Fruit fly (Drosophila melanogaster) whole organism, prepupa: Measurements from ENCODE around the gene CG2839.

Experiments
- Blimp-1 ChIP-seq: fragments of 200-800 bp; sonication (Bioruptor generic); optimal IDR thresholded peaks from 3 replicates; lab custom pipeline; 2017; ENCODE audit warnings: missing biosample characterization, missing genetic modification characterization, mild to moderate bottlenecking, moderate library complexity, missing genetic modification reagents
- CG10631 ChIP-seq: fragments of 200-800 bp; sonication (Bioruptor generic); optimal IDR thresholded peaks from 2 replicates; lab custom pipeline; 2016; ENCODE audit warnings: missing biosample characterization, missing genetic modification characterization
- CG10669 ChIP-seq: fragments of 200-800 bp; sonication (Bioruptor generic); optimal IDR thresholded peaks from 3 replicates; lab custom pipeline; 2018; ENCODE audit warnings: missing biosample characterization, mild to moderate bottlenecking, missing genetic modification characterization, moderate library complexity
- CG11294 ChIP-seq: fragments of 200-800 bp; sonication (Bioruptor generic); IDR thresholded peaks from 2 replicates; pipeline ENCODE4 v1.3.6; 2022; ENCODE audit warnings: missing biosample characterization, missing genetic modification characterization
- CG11762 ChIP-seq: fragments of 200-800 bp; sonication (Bioruptor generic); optimal IDR thresholded peaks from 3 replicates; lab custom pipeline; 2016; ENCODE audit warnings: missing biosample characterization, missing genetic modification characterization; ENCODE audit not compliant: insufficient read depth
- CG15336 ChIP-seq: fragments of 200-800 bp; sonication (Bioruptor generic); IDR thresholded peaks from 2 replicates; pipeline ENCODE4 v1.3.6; 2022; ENCODE audit warnings: missing biosample characterization, missing genetic modification characterization
- CG1621 ChIP-seq: fragments of 200-800 bp; sonication (Bioruptor generic); optimal IDR thresholded peaks from 3 replicates; lab custom pipeline; 2018; ENCODE audit warnings: missing biosample characterization, mild to moderate bottlenecking, missing genetic modification characterization
- CG16779 ChIP-seq: fragments of 200-800 bp; sonication (Bioruptor generic); optimal IDR thresholded peaks from 3 replicates; lab custom pipeline; 2017; ENCODE audit warnings: missing biosample characterization, mild to moderate bottlenecking, missing genetic modification characterization
- CG3032 ChIP-seq: fragments of 200-800 bp; optimal IDR thresholded peaks from 2 replicates; lab custom pipeline; 2019; ENCODE audit warnings: missing biosample characterization, mild to moderate bottlenecking, missing genetic modification characterization, moderate library complexity
- CG31627 ChIP-seq: fragments of 200-800 bp; sonication (Bioruptor generic); optimal IDR thresholded peaks from 3 replicates; lab custom pipeline; 2016; ENCODE audit warnings: missing biosample characterization, missing genetic modification characterization
- CG32006 ChIP-seq: fragments of 200-800 bp; sonication (Bioruptor generic); optimal IDR thresholded peaks from 3 replicates; lab custom pipeline; 2017; ENCODE audit warnings: missing biosample characterization, mild to moderate bottlenecking, missing genetic modification characterization
- CG34406 ChIP-seq: fragments of 200-800 bp; sonication (Bioruptor generic); optimal IDR thresholded peaks from 3 replicates; lab custom pipeline; 2016; ENCODE audit warnings: missing biosample characterization, missing genetic modification characterization
- CG3919 ChIP-seq: fragments of 200-800 bp; sonication (Bioruptor generic); optimal IDR thresholded peaks from 3 replicates; lab custom pipeline; 2016; ENCODE audit warnings: missing biosample characterization, missing genetic modification characterization
- CG4318 ChIP-seq: fragments of 200-800 bp; sonication (Bioruptor generic); optimal IDR thresholded peaks from 3 replicates; lab custom pipeline; 2017; ENCODE audit warnings: missing biosample characterization, mild to moderate bottlenecking, missing genetic modification characterization
- CG6163 ChIP-seq: fragments of 200-800 bp; sonication (Bioruptor generic); IDR thresholded peaks from 3 replicates; pipeline ENCODE4 v1.3.6; 2022; ENCODE audit warnings: missing biosample characterization, missing genetic modification characterization
- CG6808 ChIP-seq: fragments of 200-800 bp; sonication (Bioruptor generic); optimal IDR thresholded peaks from 3 replicates; lab custom pipeline; 2017; ENCODE audit warnings: missing biosample characterization, missing genetic modification characterization, mild to moderate bottlenecking, moderate library complexity, missing genetic modification reagents
- CG7368 ChIP-seq: fragments of 200-800 bp; sonication (Bioruptor generic); optimal IDR thresholded peaks from 3 replicates; lab custom pipeline; 2016; ENCODE audit warnings: missing biosample characterization, missing genetic modification characterization
- CG8119 ChIP-seq: fragments of 200-800 bp; sonication (Bioruptor generic); IDR thresholded peaks from 3 replicates; pipeline ENCODE4 v1.3.6; 2022; ENCODE audit warnings: missing biosample characterization, missing genetic modification characterization
- CG8319 ChIP-seq: fragments of 200-800 bp; sonication (Bioruptor generic); optimal IDR thresholded peaks from 3 replicates; lab custom pipeline; 2016; ENCODE audit warnings: missing biosample characterization, missing genetic modification characterization
- CG8632 ChIP-seq: fragments of 200-800 bp; sonication (Bioruptor generic); optimal IDR thresholded peaks from 3 replicates; lab custom pipeline; 2016; ENCODE audit warnings: missing biosample characterization, missing genetic modification characterization
- CG9139 ChIP-seq: fragments of 200-800 bp; sonication (Bioruptor generic); optimal IDR thresholded peaks from 3 replicates; lab custom pipeline; 2017; ENCODE audit warnings: missing biosample characterization, mild to moderate bottlenecking, missing genetic modification characterization
- Eip75B ChIP-seq: fragments of 200-800 bp; sonication (Bioruptor generic); optimal IDR thresholded peaks from 3 replicates; lab custom pipeline; 2016; ENCODE audit warnings: missing biosample characterization, missing genetic modification characterization
- Eip78C ChIP-seq: fragments of 200-800 bp; sonication (Bioruptor generic); peaks from one replicate; lab custom pipeline; 2016; ENCODE audit warnings: missing biosample characterization, missing genetic modification characterization
- Eip93F ChIP-seq: fragments of 200-800 bp; sonication (Bioruptor generic); optimal IDR thresholded peaks from 2 replicates; lab custom pipeline; 2016; ENCODE audit warnings: missing biosample characterization, mild to moderate bottlenecking, missing genetic modification characterization
- Ets21C ChIP-seq: fragments of 200-800 bp; sonication (Bioruptor generic); optimal IDR thresholded peaks from 3 replicates; lab custom pipeline; 2016; ENCODE audit warnings: missing biosample characterization, missing genetic modification characterization
- Ets96B ChIP-seq: fragments of 200-800 bp; optimal IDR thresholded peaks from 2 replicates; lab custom pipeline; 2019; ENCODE audit warnings: missing biosample characterization, mild to moderate bottlenecking, missing genetic modification characterization, moderate library complexity
- Hr38 ChIP-seq: sonication (Bioruptor generic); optimal IDR thresholded peaks from 2 replicates; lab custom pipeline; 2016; ENCODE audit warnings: missing biosample characterization, missing genetic modification characterization
- Hr39 ChIP-seq: fragments of 200-800 bp; sonication (Bioruptor generic); optimal IDR thresholded peaks from 2 replicates; lab custom pipeline; 2016; ENCODE audit warnings: missing biosample characterization, missing genetic modification characterization
- Hr4 ChIP-seq: fragments of 200-800 bp; sonication (Bioruptor generic); optimal IDR thresholded peaks from 3 replicates; lab custom pipeline; 2016; ENCODE audit warnings: missing biosample characterization, missing genetic modification characterization
- Lpt ChIP-seq: fragments of 200-800 bp; sonication (Bioruptor generic); optimal IDR thresholded peaks from 3 replicates; lab custom pipeline; 2016; ENCODE audit warnings: missing biosample characterization, missing genetic modification characterization
- Met ChIP-seq: fragments of 200-800 bp; sonication (Bioruptor generic); optimal IDR thresholded peaks from 3 replicates; lab custom pipeline; 2016; ENCODE audit warnings: missing biosample characterization, missing genetic modification characterization
- OdsH ChIP-seq: fragments of 200-800 bp; sonication (Bioruptor generic); optimal IDR thresholded peaks from 3 replicates; lab custom pipeline; 2016; ENCODE audit warnings: missing biosample characterization, missing genetic modification characterization
- Sox102F ChIP-seq: fragments of 200-800 bp; sonication (Bioruptor generic); optimal IDR thresholded peaks from 2 replicates; lab custom pipeline; 2016; ENCODE audit warnings: missing biosample characterization, mild to moderate bottlenecking, missing genetic modification characterization
- Sox15 ChIP-seq: fragments of 200-800 bp; sonication (Bioruptor generic); optimal IDR thresholded peaks from 3 replicates; lab custom pipeline; 2016; ENCODE audit warnings: missing biosample characterization, missing genetic modification characterization
- achi ChIP-seq: fragments of 200-800 bp; sonication (Bioruptor generic); optimal IDR thresholded peaks from 3 replicates; lab custom pipeline; 2016; ENCODE audit warnings: missing biosample characterization, missing genetic modification characterization
- acj6 ChIP-seq: fragments of 200-800 bp; sonication (Bioruptor generic); optimal IDR thresholded peaks from 3 replicates; lab custom pipeline; 2016; ENCODE audit warnings: missing biosample characterization, missing genetic modification characterization
- cyc ChIP-seq: fragments of 200-800 bp; sonication (Bioruptor generic); optimal IDR thresholded peaks from 3 replicates; lab custom pipeline; 2016; ENCODE audit warnings: missing biosample characterization, missing genetic modification characterization
- dsx ChIP-seq: fragments of 200-800 bp; optimal IDR thresholded peaks from 3 replicates; lab custom pipeline; 2019; ENCODE audit warnings: missing biosample characterization, mild to moderate bottlenecking, missing genetic modification characterization, moderate library complexity; ENCODE audit not compliant: poor library complexity, severe bottlenecking
- fd59A ChIP-seq: fragments of 200-800 bp; sonication (Bioruptor generic); optimal IDR thresholded peaks from 2 replicates; lab custom pipeline; 2017; ENCODE audit warnings: missing biosample characterization, mild to moderate bottlenecking, missing genetic modification characterization, missing genetic modification reagents
- lz ChIP-seq: fragments of 200-800 bp; sonication (Bioruptor generic); optimal IDR thresholded peaks from 3 replicates; lab custom pipeline; 2016; ENCODE audit warnings: missing biosample characterization, missing genetic modification characterization
- pdm3 ChIP-seq: fragments of 200-800 bp; sonication (Bioruptor generic); optimal IDR thresholded peaks from 3 replicates; lab custom pipeline; 2016; ENCODE audit warnings: missing biosample characterization, missing genetic modification characterization
- salr ChIP-seq, 2 experiments: fragments of 200-800 bp; sonication (Bioruptor generic); optimal IDR thresholded peaks; 3 replicates each; lab custom pipeline; 2016 to 2018; ENCODE audit warnings: missing biosample characterization in 2 of 2, missing genetic modification characterization in 2 of 2, mild to moderate bottlenecking in 1 of 2
- spab ChIP-seq: fragments of 200-800 bp; sonication (Bioruptor generic); optimal IDR thresholded peaks from 2 replicates; lab custom pipeline; 2017; ENCODE audit warnings: missing biosample characterization, mild to moderate bottlenecking, missing genetic modification characterization, missing genetic modification reagents
- ss ChIP-seq, 2 experiments: fragments of 200-800 bp; sonication (Bioruptor generic); optimal IDR thresholded peaks; 2 replicates in 1 of 2; 3 replicates in 1 of 2; lab custom pipeline; 2017 to 2018; ENCODE audit warnings: mild to moderate bottlenecking in 2 of 2, missing biosample characterization in 2 of 2, missing genetic modification characterization in 2 of 2, moderate library complexity in 1 of 2
- svp ChIP-seq: fragments of 200-800 bp; sonication (Bioruptor generic); peaks from one replicate; lab custom pipeline; 2016; ENCODE audit warnings: missing biosample characterization, missing genetic modification characterization
- topi ChIP-seq: fragments of 200-800 bp; sonication (Bioruptor generic); optimal IDR thresholded peaks from 3 replicates; lab custom pipeline; 2016; ENCODE audit warnings: missing biosample characterization, missing genetic modification characterization

Gene CG2839

dm6 chr2L:609497-609896, 16.0 kb upstream of the CG2839 start (continued):
- peak; percentile 68 for TF ChIP-seq CG10631 (GFP tag; lab: Kevin White, UChicago)
- peak; percentile 48 for TF ChIP-seq dsx
- peak; percentile 65 for TF ChIP-seq Eip75B
- TF ChIP-seq svp, result peak; percentile 76
- TF ChIP-seq Met, result peak; percentile 32
- peak; percentile 12 for TF ChIP-seq CG34406
- TF ChIP-seq CG11762, result no peak
- TF ChIP-seq Ets21C (GFP tag; lab: Kevin White, UChicago), result no peak
- peak; percentile 74 for TF ChIP-seq CG6163 (GFP tag; lab: Robert Waterston, UW)
- peak; percentile 37 to 62 for TF ChIP-seq salr (GFP tag; optimal IDR thresholded peaks at IDR 0.05; lab: Kevin White, UChicago)
- peak; percentile 67 for TF ChIP-seq fd59A (GFP tag; lab: Kevin White, UChicago)
- TF ChIP-seq Sox102F, result no peak
- peak; percentile 64 for TF ChIP-seq achi (GFP tag; lab: Kevin White, UChicago)
- peak; percentile 51 for TF ChIP-seq CG32006 (GFP tag; lab: Kevin White, UChicago)
- TF ChIP-seq Blimp-1 (GFP tag; lab: Kevin White, UChicago), result no peak

dm6 chr2L:612778-613177, 12.7 kb upstream of the CG2839 start:
- peak in 1 of 2 experiments; percentile 53 for TF ChIP-seq ss (GFP tag; optimal IDR thresholded peaks at IDR 0.05; lab: Kevin White, UChicago)
- peak; percentile 43 for TF ChIP-seq OdsH (GFP tag; lab: Kevin White, UChicago)
- peak; percentile 7 for TF ChIP-seq acj6 (GFP tag; lab: Kevin White, UChicago)
- no peak for TF ChIP-seq Hr38
- peak; percentile 72 for TF ChIP-seq Eip78C
- TF ChIP-seq CG7368 (GFP tag; lab: Kevin White, UChicago), result no peak
- TF ChIP-seq CG3032 (tag; lab: Kevin White, UChicago), result peak; percentile 42
- no peak for TF ChIP-seq Eip93F
- TF ChIP-seq CG8632, result peak; percentile 9
- TF ChIP-seq Blimp-1 (GFP tag; lab: Kevin White, UChicago), result no peak
- no peak for TF ChIP-seq CG9139 (GFP tag; lab: Kevin White, UChicago)
- peak; percentile 38 for TF ChIP-seq CG10669 (GFP tag; lab: Kevin White, UChicago)
- TF ChIP-seq cyc (GFP tag; lab: Kevin White, UChicago), result no peak
- TF ChIP-seq CG31627 (GFP tag; lab: Kevin White, UChicago), result no peak
- TF ChIP-seq CG10631 (GFP tag; lab: Kevin White, UChicago), result peak; percentile 49
- TF ChIP-seq spab (GFP tag; lab: Kevin White, UChicago), result peak; percentile 44
- peak; percentile 58 for TF ChIP-seq CG6808
- no peak for TF ChIP-seq achi (GFP tag; lab: Kevin White, UChicago)
- no peak for TF ChIP-seq Sox102F
- TF ChIP-seq dsx, result peak; percentile 14
- TF ChIP-seq svp, result peak; percentile 2
- TF ChIP-seq fd59A (GFP tag; lab: Kevin White, UChicago), result peak; percentile 63
- peak; percentile 61 for TF ChIP-seq Ets96B
- TF ChIP-seq Sox15, result no peak

dm6 chr2L:615023-615422, 10.4 kb upstream of the CG2839 start:
- peak; percentile 33 for TF ChIP-seq CG31627 (GFP tag; lab: Kevin White, UChicago)
- no peak for TF ChIP-seq CG3919 (GFP tag; lab: Kevin White, UChicago)
- TF ChIP-seq Hr4 (GFP tag; lab: Kevin White, UChicago), result no peak
- TF ChIP-seq pdm3, result no peak
- peak; percentile 13 for TF ChIP-seq Hr39 (GFP tag; lab: Kevin White, UChicago)
- no peak for TF ChIP-seq CG11294
- TF ChIP-seq topi (GFP tag; lab: Kevin White, UChicago), result peak; percentile 5
- TF ChIP-seq CG10631 (GFP tag; lab: Kevin White, UChicago), result no peak
- TF ChIP-seq Eip78C, result peak; percentile 80
- TF ChIP-seq CG1621, result no peak
- TF ChIP-seq CG9139 (GFP tag; lab: Kevin White, UChicago), result no peak
- no peak for TF ChIP-seq CG4318
- TF ChIP-seq dsx, result no peak
- TF ChIP-seq fd59A (GFP tag; lab: Kevin White, UChicago), result no peak
- TF ChIP-seq CG8119, result no peak
- no peak for TF ChIP-seq CG16779 (tag; lab: Kevin White, UChicago)
- TF ChIP-seq CG7368 (GFP tag; lab: Kevin White, UChicago), result no peak
- peak; percentile 10 for TF ChIP-seq achi (GFP tag; lab: Kevin White, UChicago)
- TF ChIP-seq Hr38, result no peak
- 0 out of 2 replicates have a peak, but pooled peaks have one; percentile 19 for TF ChIP-seq CG15336 (GFP tag; lab: Robert Waterston, UW)
- no peak for TF ChIP-seq CG11762
- no peak for TF ChIP-seq CG8319 (GFP tag; lab: Kevin White, UChicago)
- TF ChIP-seq Lpt, result no peak
- no peak for TF ChIP-seq Ets21C (GFP tag; lab: Kevin White, UChicago)
- no peak for TF ChIP-seq acj6 (GFP tag; lab: Kevin White, UChicago)
- TF ChIP-seq Met, result peak; percentile 43
- no peak for TF ChIP-seq CG8632
- TF ChIP-seq lz (GFP tag; lab: Kevin White, UChicago), result peak; percentile 26
- peak; percentile 30 for TF ChIP-seq cyc (GFP tag; lab: Kevin White, UChicago)
- TF ChIP-seq CG3032 (tag; lab: Kevin White, UChicago), result no peak
